Worm (Caenorhabditis elegans) whole organism, midembryonic: ENCODE data around the gene gmap-2.
A peak's percentile ranks its signal among the peaks of the same experiment; 100 is the strongest.

Source experiments
- T22C8.4 ChIP-seq: fragments of 200-800 bp; sonication (Bioruptor generic); IDR thresholded peaks from 2 replicates; pipeline ENCODE4 v1.3.6; 2022; ENCODE audit warnings: missing genetic modification characterization, missing compliant biosample characterization
- cog-1 ChIP-seq: sonication (generic microtip); optimal IDR thresholded peaks from 2 replicates; lab custom pipeline; 2016; ENCODE audit warnings: missing genetic modification characterization, missing compliant biosample characterization
- flt-1 ChIP-seq: fragments of 200-800 bp; sonication (Bioruptor generic); IDR thresholded peaks from 2 replicates; pipeline ENCODE4 v1.3.6; 2022; ENCODE audit warnings: missing genetic modification characterization, missing compliant biosample characterization
- klf-2 ChIP-seq: fragments of 200-800 bp; sonication (Bioruptor generic); conservative IDR thresholded peaks from 2 replicates; pipeline ENCODE4 v1.3.6; 2022; ENCODE audit warnings: missing genetic modification reagents, missing genetic modification characterization, missing compliant biosample characterization
- med-1 ChIP-seq: sonication (generic microtip); optimal IDR thresholded peaks from 2 replicates; lab custom pipeline; 2017; ENCODE audit warnings: missing genetic modification characterization, mild to moderate bottlenecking, missing compliant biosample characterization, antibody characterized with exemption, missing genetic modification reagents; ENCODE audit not compliant: insufficient read depth
- ref-1 ChIP-seq: fragments of 200-800 bp; sonication (Bioruptor generic); conservative IDR thresholded peaks from 2 replicates; pipeline ENCODE4 v1.3.6; 2022; ENCODE audit warnings: missing genetic modification reagents, missing genetic modification characterization, missing compliant biosample characterization
- tab-1 ChIP-seq: fragments of 200-800 bp; sonication (Bioruptor generic); IDR thresholded peaks from 2 replicates; pipeline ENCODE4 v1.3.6; 2022; ENCODE audit warnings: missing genetic modification characterization, missing compliant biosample characterization
- ztf-23 ChIP-seq: fragments of 200-800 bp; sonication (Bioruptor generic); IDR thresholded peaks from 2 replicates; pipeline ENCODE4 v1.3.6; 2022; ENCODE audit warnings: missing genetic modification reagents, missing genetic modification characterization, missing compliant biosample characterization
- ztf-29 ChIP-seq: fragments of 200-800 bp; sonication (Bioruptor generic); IDR thresholded peaks from 2 replicates; pipeline ENCODE4 v1.3.6; 2022; ENCODE audit warnings: missing genetic modification reagents, missing genetic modification characterization, missing compliant biosample characterization

gmap-2 gene

ce11 chrX:12975595-12976089 lies 32.6 kb upstream of the gmap-2 start, which contains the start of gene ppk-3:
Gene ppk-3 (minus strand): TSS chrX:12975645.
- peak; percentile 33 for TF ChIP-seq cog-1 (tag; lab: Kevin White, UChicago)
- TF ChIP-seq flt-1 (GFP tag; lab: Robert Waterston, UW) = no peak

ce11 chrX:12965163-12965562 lies 22.1 kb upstream of the gmap-2 start, which contains the start of gene frpr-2:
Gene frpr-2 (plus strand): TSS chrX:12965463.
- TF ChIP-seq flt-1 (GFP tag; lab: Robert Waterston, UW) = no peak
- TF ChIP-seq cog-1 (tag; lab: Kevin White, UChicago) = no peak
- TF ChIP-seq ref-1 (GFP tag; lab: Robert Waterston, UW) = no peak
- no peak for TF ChIP-seq ztf-23 (GFP tag; lab: Robert Waterston, UW)
- TF ChIP-seq med-1 (GFP tag; lab: Kevin White, UChicago) = no peak
- no peak for TF ChIP-seq ztf-29 (GFP tag; lab: Robert Waterston, UW)
- TF ChIP-seq tab-1 (GFP tag; lab: Robert Waterston, UW) = no peak
- TF ChIP-seq T22C8.4 (GFP tag; lab: Robert Waterston, UW) = no peak

- no peak for TF ChIP-seq med-1 (GFP tag; lab: Kevin White, UChicago)
- no peak for TF ChIP-seq cog-1 (tag; lab: Kevin White, UChicago)
- TF ChIP-seq klf-2 (GFP tag; lab: Robert Waterston, UW) = no peak
- TF ChIP-seq flt-1 (GFP tag; lab: Robert Waterston, UW) = no peak
- no peak for TF ChIP-seq T22C8.4 (GFP tag; lab: Robert Waterston, UW)
- no peak for TF ChIP-seq tab-1 (GFP tag; lab: Robert Waterston, UW)
- no peak for TF ChIP-seq ztf-23 (GFP tag; lab: Robert Waterston, UW)
Measured at ce11 chrX:12958897-12959296, 15.8 kb upstream of the gmap-2 start.

- no peak for TF ChIP-seq ztf-29 (GFP tag; lab: Robert Waterston, UW)
- no peak for TF ChIP-seq cog-1 (tag; lab: Kevin White, UChicago)
- TF ChIP-seq T22C8.4 (GFP tag; lab: Robert Waterston, UW) = no peak
- TF ChIP-seq ref-1 (GFP tag; lab: Robert Waterston, UW) = no peak
- no peak for TF ChIP-seq klf-2 (GFP tag; lab: Robert Waterston, UW)
- no peak for TF ChIP-seq tab-1 (GFP tag; lab: Robert Waterston, UW)
- TF ChIP-seq flt-1 (GFP tag; lab: Robert Waterston, UW) = no peak
- TF ChIP-seq ztf-23 (GFP tag; lab: Robert Waterston, UW) = no peak
- TF ChIP-seq med-1 (GFP tag; lab: Kevin White, UChicago) = no peak
Measured at ce11 chrX:12951175-12951574, 8.1 kb upstream of the gmap-2 start.

ce11 chrX:12946533-12946932 lies 3.5 kb upstream of the gmap-2 start, which contains the start of gene C05E7.3:
Gene C05E7.3 (minus strand): TSS chrX:12946633.
- TF ChIP-seq T22C8.4 (GFP tag; lab: Robert Waterston, UW) (no peak), ztf-23 (GFP tag; lab: Robert Waterston, UW) (no peak), cog-1 (tag; lab: Kevin White, UChicago) (no peak), ref-1 (GFP tag; lab: Robert Waterston, UW) (no peak), tab-1 (GFP tag; lab: Robert Waterston, UW) (no peak), flt-1 (GFP tag; lab: Robert Waterston, UW) (no peak), ztf-29 (GFP tag; lab: Robert Waterston, UW) (no peak)

ce11 chrX:12944661-12945060 lies 1.6 kb upstream of the gmap-2 start:
- TF ChIP-seq T22C8.4 (GFP tag; lab: Robert Waterston, UW) = no peak
- TF ChIP-seq med-1 (GFP tag; lab: Kevin White, UChicago) = no peak

ce11 chrX:12942296-12942695 lies 770 bp downstream of the gmap-2 start:
- TF ChIP-seq ztf-23 (GFP tag; lab: Robert Waterston, UW) (no peak), flt-1 (GFP tag; lab: Robert Waterston, UW) (no peak), tab-1 (GFP tag; lab: Robert Waterston, UW) (0 out of 2 replicates have a peak, but pooled peaks have one; percentile 25), T22C8.4 (GFP tag; lab: Robert Waterston, UW) (no peak), ztf-29 (GFP tag; lab: Robert Waterston, UW) (no peak)

- TF ChIP-seq ref-1 (GFP tag; lab: Robert Waterston, UW) = no peak
- TF ChIP-seq flt-1 (GFP tag; lab: Robert Waterston, UW) = no peak
- no peak for TF ChIP-seq ztf-29 (GFP tag; lab: Robert Waterston, UW)
- no peak for TF ChIP-seq med-1 (GFP tag; lab: Kevin White, UChicago)
Measured at ce11 chrX:12940811-12941210, 2.3 kb downstream of the gmap-2 start, which contains the start of gene gmap-3. Gene gmap-3 (minus strand): TSS chrX:12940958.

ce11 chrX:12937521-12937920 lies 5.5 kb downstream of the gmap-2 start:
- TF ChIP-seq tab-1 (GFP tag; lab: Robert Waterston, UW) (no peak), med-1 (GFP tag; lab: Kevin White, UChicago) (no peak), ztf-23 (GFP tag; lab: Robert Waterston, UW) (no peak), klf-2 (GFP tag; lab: Robert Waterston, UW) (no peak), ztf-29 (GFP tag; lab: Robert Waterston, UW) (no peak), T22C8.4 (GFP tag; lab: Robert Waterston, UW) (no peak), flt-1 (GFP tag; lab: Robert Waterston, UW) (no peak), ref-1 (GFP tag; lab: Robert Waterston, UW) (no peak), cog-1 (tag; lab: Kevin White, UChicago) (no peak)

- no peak for TF ChIP-seq tab-1 (GFP tag; lab: Robert Waterston, UW)
Measured at ce11 chrX:12935694-12936093, 7.4 kb downstream of the gmap-2 start.
